Worm (Caenorhabditis elegans) whole organism, L4 larva: Measurements from ENCODE around the gene F11D11.6.

Experiments used
- D1046.2 ChIP-seq: fragments of 200-800 bp; sonication (Bioruptor generic); IDR thresholded peaks from 2 replicates; pipeline ENCODE4 v1.3.6; 2022; ENCODE audit warnings: missing genetic modification characterization, missing compliant biosample characterization
- F37D6.2 ChIP-seq: sonication (generic microtip); optimal IDR thresholded peaks from 2 replicates; lab custom pipeline; 2016; ENCODE audit warnings: mild to moderate bottlenecking, missing genetic modification characterization, missing compliant biosample characterization
- F44E2.7 ChIP-seq: fragments of 200-800 bp; sonication (Bioruptor generic); IDR thresholded peaks from 2 replicates; pipeline ENCODE4 v2.1.2; 2022; ENCODE audit warnings: missing genetic modification characterization, missing compliant biosample characterization
- T20F7.1 ChIP-seq: fragments of 200-800 bp; sonication (Bioruptor generic); optimal IDR thresholded peaks from 2 replicates; lab custom pipeline; 2018; ENCODE audit warnings: mild to moderate bottlenecking, missing genetic modification characterization, missing compliant biosample characterization
- Y105C5A.15 ChIP-seq: fragments of 200-800 bp; sonication (Bioruptor generic); IDR thresholded peaks from 2 replicates; pipeline ENCODE4 v1.3.6; 2022; ENCODE audit warnings: missing genetic modification characterization, missing compliant biosample characterization
- Y75B8A.6 ChIP-seq: fragments of 200-800 bp; sonication (Bioruptor generic); IDR thresholded peaks from 2 replicates; pipeline ENCODE4 v1.3.6; 2022; ENCODE audit warnings: missing genetic modification reagents, missing genetic modification characterization, missing compliant biosample characterization
- ZK337.2 ChIP-seq: fragments of 200-800 bp; sonication (Bioruptor generic); IDR thresholded peaks from 2 replicates; pipeline ENCODE4 v1.3.6; 2022; ENCODE audit warnings: missing genetic modification reagents, missing genetic modification characterization, missing compliant biosample characterization
- ama-1 ChIP-seq: fragments of 150-350 bp; optimal IDR thresholded peaks from 2 replicates; lab custom pipeline; 2014; ENCODE audit warnings: inconsistent platforms, mixed read lengths
- arid-1 ChIP-seq: fragments of 200-800 bp; sonication (Bioruptor generic); conservative IDR thresholded peaks from 2 replicates; pipeline ENCODE4 v1.3.6; 2022; ENCODE audit warnings: missing genetic modification reagents, missing genetic modification characterization, missing compliant biosample characterization
- ceh-20 ChIP-seq: fragments of 200-800 bp; sonication (Bioruptor generic); IDR thresholded peaks from 2 replicates; pipeline ENCODE4 v1.3.6; 2022; ENCODE audit warnings: missing genetic modification reagents, missing genetic modification characterization, missing compliant biosample characterization
- ceh-32 ChIP-seq: sonication (generic microtip); optimal IDR thresholded peaks from 2 replicates; lab custom pipeline; 2016; ENCODE audit warnings: mild to moderate bottlenecking, missing genetic modification characterization, missing compliant biosample characterization; ENCODE audit not compliant: poor library complexity
- ceh-62 ChIP-seq: sonication (generic microtip); optimal IDR thresholded peaks from 2 replicates; lab custom pipeline; 2017; ENCODE audit warnings: missing biosample characterization, missing genetic modification characterization
- ceh-82 ChIP-seq: sonication (generic microtip); optimal IDR thresholded peaks from 2 replicates; lab custom pipeline; 2017; ENCODE audit warnings: missing biosample characterization, missing genetic modification characterization
- daf-16 ChIP-seq, 3 experiments: sonication (generic microtip); optimal IDR thresholded peaks; 2 replicates each; lab custom pipeline; 2016 to 2017; ENCODE audit warnings: missing genetic modification characterization in 3 of 3, missing genetic modification reagents in 3 of 3, mild to moderate bottlenecking in 2 of 3, missing compliant biosample characterization in 2 of 3, missing biosample characterization in 1 of 3, moderate library complexity in 1 of 3
- dmd-6 ChIP-seq: fragments of 200-800 bp; sonication (Bioruptor generic); IDR thresholded peaks from 2 replicates; pipeline ENCODE4 v1.3.6; 2022; ENCODE audit warnings: missing genetic modification reagents, missing genetic modification characterization, missing compliant biosample characterization
- duxl-1 ChIP-seq: sonication (generic microtip); optimal IDR thresholded peaks from 2 replicates; lab custom pipeline; 2016; ENCODE audit warnings: mild to moderate bottlenecking, missing genetic modification characterization, moderate library complexity, missing compliant biosample characterization; ENCODE audit not compliant: poor library complexity
- dve-1 ChIP-seq: sonication (generic microtip); optimal IDR thresholded peaks from 2 replicates; lab custom pipeline; 2017; ENCODE audit warnings: antibody characterized with exemption, mild to moderate bottlenecking, missing genetic modification characterization, missing compliant biosample characterization; ENCODE audit not compliant: insufficient read depth
- hlh-11 ChIP-seq: fragments of 200-800 bp; sonication (Bioruptor generic); optimal IDR thresholded peaks from 2 replicates; lab custom pipeline; 2018; ENCODE audit warnings: mild to moderate bottlenecking, missing genetic modification characterization, missing compliant biosample characterization
- hlh-30 ChIP-seq: sonication (generic microtip); optimal IDR thresholded peaks from 2 replicates; lab custom pipeline; 2017; ENCODE audit warnings: antibody characterized with exemption, mild to moderate bottlenecking, missing genetic modification characterization, missing compliant biosample characterization; ENCODE audit not compliant: insufficient read depth
- lim-7 ChIP-seq: fragments of 200-800 bp; sonication (Bioruptor generic); IDR thresholded peaks from 2 replicates; pipeline ENCODE4 v1.3.6; 2022; ENCODE audit warnings: missing genetic modification characterization, missing compliant biosample characterization
- lin-1 ChIP-seq: fragments of 200-800 bp; sonication (Bioruptor generic); IDR thresholded peaks from 2 replicates; pipeline ENCODE4 v1.3.6; 2022; ENCODE audit warnings: missing genetic modification reagents, missing genetic modification characterization, missing compliant biosample characterization
- lin-13 ChIP-seq: fragments of 150-350 bp; optimal IDR thresholded peaks from 2 replicates; lab custom pipeline; 2014; ENCODE audit warnings: missing biosample characterization, missing genetic modification reagents, missing genetic modification characterization
- lin-38 ChIP-seq: fragments of 200-800 bp; sonication (Bioruptor generic); IDR thresholded peaks from 2 replicates; pipeline ENCODE4 v1.3.6; 2022; ENCODE audit warnings: missing genetic modification reagents, missing genetic modification characterization, missing compliant biosample characterization
- lsy-2 ChIP-seq, 2 experiments: fragments of 150-350 bp in 1 of 2; sonication (generic microtip) in 1 of 2; optimal IDR thresholded peaks; 2 replicates each; lab custom pipeline; 2014 to 2017; ENCODE audit warnings: missing biosample characterization in 2 of 2, missing genetic modification characterization in 2 of 2
- mdl-1 ChIP-seq, 2 experiments: fragments of 150-350 bp in 1 of 2; sonication (generic microtip) in 1 of 2; optimal IDR thresholded peaks; 2 replicates each; lab custom pipeline; 2014 to 2017; ENCODE audit warnings: missing biosample characterization in 2 of 2, missing genetic modification characterization in 2 of 2
- mep-1 ChIP-seq: fragments of 150-350 bp; sonication (generic microtip); optimal IDR thresholded peaks from 3 replicates; lab custom pipeline; 2014; ENCODE audit warnings: missing biosample characterization, missing genetic modification characterization
- mxl-3 ChIP-seq: fragments of 200-800 bp; sonication (Bioruptor generic); optimal IDR thresholded peaks from 2 replicates; lab custom pipeline; 2018; ENCODE audit warnings: mild to moderate bottlenecking, missing genetic modification characterization, missing compliant biosample characterization
- nhr-11 ChIP-seq: fragments of 150-350 bp; optimal IDR thresholded peaks from 2 replicates; lab custom pipeline; 2014; ENCODE audit warnings: missing biosample characterization, missing genetic modification characterization
- nhr-111 ChIP-seq: fragments of 200-800 bp; sonication (Bioruptor generic); optimal IDR thresholded peaks from 2 replicates; lab custom pipeline; 2018; ENCODE audit warnings: mild to moderate bottlenecking, missing genetic modification characterization, missing compliant biosample characterization
- nhr-28 ChIP-seq: fragments of 150-350 bp; optimal IDR thresholded peaks from 2 replicates; lab custom pipeline; 2014; ENCODE audit warnings: missing biosample characterization, missing genetic modification characterization
- nhr-41 ChIP-seq: fragments of 200-800 bp; sonication (Bioruptor generic); IDR thresholded peaks from 2 replicates; pipeline ENCODE4 v1.3.6; 2022; ENCODE audit warnings: missing genetic modification reagents, missing genetic modification characterization, missing compliant biosample characterization
- nhr-48 ChIP-seq: sonication (generic microtip); optimal IDR thresholded peaks from 2 replicates; lab custom pipeline; 2016; ENCODE audit warnings: mild to moderate bottlenecking, missing genetic modification characterization, missing compliant biosample characterization
- nhr-6 ChIP-seq: fragments of 150-350 bp; optimal IDR thresholded peaks from 2 replicates; lab custom pipeline; 2014; ENCODE audit warnings: missing biosample characterization, missing genetic modification characterization
- nhr-77 ChIP-seq: fragments of 150-350 bp; optimal IDR thresholded peaks from 2 replicates; lab custom pipeline; 2014; ENCODE audit warnings: missing biosample characterization, missing genetic modification characterization
- pha-4 ChIP-seq, 2 experiments: fragments of 150-350 bp in 1 of 2; fragments of 200-800 bp in 1 of 2; sonication (Bioruptor generic) in 1 of 2; IDR thresholded peaks in 1 of 2; optimal IDR thresholded peaks in 1 of 2; 2 replicates each; pipeline versions ENCODE4 v1.3.6 to Lab custom; 2014 to 2022; ENCODE audit warnings: missing genetic modification characterization in 2 of 2, missing genetic modification reagents in 2 of 2, missing biosample characterization in 1 of 2, missing compliant biosample characterization in 1 of 2
- php-3 ChIP-seq: fragments of 200-800 bp; sonication (Bioruptor generic); IDR thresholded peaks from 2 replicates; pipeline ENCODE4 v1.3.6; 2022; ENCODE audit warnings: missing genetic modification reagents, missing genetic modification characterization, missing compliant biosample characterization
- pqm-1 ChIP-seq: sonication (generic microtip); optimal IDR thresholded peaks from 2 replicates; lab custom pipeline; 2017; ENCODE audit warnings: missing biosample characterization, missing genetic modification characterization
- saeg-2 ChIP-seq: fragments of 200-800 bp; sonication (Bioruptor generic); IDR thresholded peaks from 2 replicates; pipeline ENCODE4 v1.3.6; 2022; ENCODE audit warnings: missing genetic modification reagents, missing genetic modification characterization, missing compliant biosample characterization
- set-16 ChIP-seq: fragments of 200-800 bp; sonication (Bioruptor generic); IDR thresholded peaks from 2 replicates; pipeline ENCODE4 v1.3.6; 2022; ENCODE audit warnings: missing genetic modification reagents, missing genetic modification characterization, missing compliant biosample characterization
- snpc-1.2 ChIP-seq: fragments of 200-800 bp; sonication (Bioruptor generic); IDR thresholded peaks from 2 replicates; pipeline ENCODE4 v1.3.6; 2022; ENCODE audit warnings: missing genetic modification reagents, missing genetic modification characterization, missing compliant biosample characterization
- unc-39 ChIP-seq: sonication (generic microtip); optimal IDR thresholded peaks from 2 replicates; lab custom pipeline; 2017; ENCODE audit warnings: missing biosample characterization, missing genetic modification characterization
- zip-2 ChIP-seq: fragments of 150-350 bp; optimal IDR thresholded peaks from 2 replicates; lab custom pipeline; 2014; ENCODE audit warnings: missing biosample characterization, missing genetic modification characterization

F11D11.6 gene

ce11 chrV:18786694-18787093 is 33.8 kb upstream of the F11D11.6 start, which contains the start of gene Y17D7B.3:
Gene Y17D7B.3 (minus strand): TSS chrV:18786794.
- TF ChIP-seq unc-39 = no peak
- no peak for TF ChIP-seq F44E2.7 (GFP tag; lab: Robert Waterston, UW)
- no peak for TF ChIP-seq nhr-6 (tag; lab: Kevin White, UChicago)
- TF ChIP-seq nhr-41 (GFP tag; lab: Robert Waterston, UW) = no peak
- no peak for TF ChIP-seq nhr-111 (GFP tag; lab: Kevin White, UChicago)

- TF ChIP-seq nhr-11 (tag; lab: Kevin White, UChicago) (no peak), saeg-2 (GFP tag; lab: Robert Waterston, UW) (no peak), F44E2.7 (GFP tag; lab: Robert Waterston, UW) (no peak), nhr-6 (tag; lab: Kevin White, UChicago) (no peak), set-16 (0 out of 2 replicates have a peak, but pooled peaks have one; percentile 9), T20F7.1 (GFP tag; lab: Kevin White, UChicago) (no peak)
Observed at ce11 chrV:18783474-18783873, 30.5 kb upstream of the F11D11.6 start, which contains the start of gene Y17D7B.10. Gene Y17D7B.10 (plus strand): TSS chrV:18783716.

ce11 chrV:18782747-18783146 is 29.8 kb upstream of the F11D11.6 start:
- TF ChIP-seq dmd-6 (GFP tag; lab: Robert Waterston, UW) = peak; percentile 87
- peak in 1 of 2 experiments; percentile 8 for TF ChIP-seq daf-16 (GFP tag; optimal IDR thresholded peaks at IDR 0.05; lab: Kevin White, UChicago)
- TF ChIP-seq daf-16 (tag; optimal IDR thresholded peaks at IDR 0.05; lab: Kevin White, UChicago) = peak; percentile 57
- TF ChIP-seq nhr-77 (tag; lab: Kevin White, UChicago) = peak; percentile 2
- TF ChIP-seq ZK337.2 (GFP tag; lab: Robert Waterston, UW) = no peak
- no peak for TF ChIP-seq lin-38
- no peak for TF ChIP-seq arid-1 (GFP tag; lab: Robert Waterston, UW)
- peak; percentile 39; the same call in 1 of the 2 replicates for TF ChIP-seq set-16
- TF ChIP-seq Y75B8A.6 (GFP tag; lab: Robert Waterston, UW) = no peak
- TF ChIP-seq mxl-3 (GFP tag; lab: Kevin White, UChicago) = no peak
- peak; percentile 58 for TF ChIP-seq pqm-1 (tag; lab: Kevin White, UChicago)
- TF ChIP-seq D1046.2 = no peak
- peak; percentile 92 for TF ChIP-seq duxl-1 (tag; lab: Kevin White, UChicago)
- TF ChIP-seq php-3 = peak; percentile 40; the same call in 1 of the 2 replicates
- TF ChIP-seq nhr-48 = peak; percentile 4
- TF ChIP-seq lsy-2 (tag; optimal IDR thresholded peaks at IDR 0.05; lab: Kevin White, UChicago) = peak in 1 of 2 experiments; percentile 40
- TF ChIP-seq dve-1 (tag; lab: Kevin White, UChicago) = peak; percentile 77
- peak; percentile 3 for TF ChIP-seq hlh-30 (tag; lab: Kevin White, UChicago)
- 0 out of 2 replicates have a peak, but pooled peaks have one; percentile 20 for TF ChIP-seq ceh-20
- no peak for TF ChIP-seq lim-7 (GFP tag; lab: Robert Waterston, UW)
- TF ChIP-seq hlh-11 (tag; lab: Kevin White, UChicago) = peak; percentile 79
- peak; percentile 25 for TF ChIP-seq mep-1 (tag; lab: Kevin White, UChicago)
- peak; percentile 71 for TF ChIP-seq nhr-28
- no peak for TF ChIP-seq ceh-82 (tag; lab: Kevin White, UChicago)
- TF ChIP-seq mdl-1 (tag; optimal IDR thresholded peaks at IDR 0.05; lab: Kevin White, UChicago) = no peak
- no peak for TF ChIP-seq Y105C5A.15 (GFP tag; lab: Robert Waterston, UW)
- TF ChIP-seq unc-39 = no peak
- TF ChIP-seq, all 104 proteins: peak for 15

ce11 chrV:18780605-18781004 is 27.7 kb upstream of the F11D11.6 start:
- TF ChIP-seq lim-7 (GFP tag; lab: Robert Waterston, UW) (no peak), lin-38 (0 out of 2 replicates have a peak, but pooled peaks have one; percentile 12), daf-16 (GFP tag; optimal IDR thresholded peaks at IDR 0.05; lab: Kevin White, UChicago) (no peak), daf-16 (tag; optimal IDR thresholded peaks at IDR 0.05; lab: Kevin White, UChicago) (no peak), dmd-6 (GFP tag; lab: Robert Waterston, UW) (no peak), php-3 (no peak), ceh-32 (tag; lab: Kevin White, UChicago) (no peak), F37D6.2 (tag; lab: Kevin White, UChicago) (no peak), ceh-62 (no peak), mep-1 (tag; lab: Kevin White, UChicago) (no peak), snpc-1.2 (GFP tag; lab: Robert Waterston, UW) (no peak), lin-1 (GFP tag; lab: Robert Waterston, UW) (no peak), ama-1 (lab: Kevin White, UChicago) (no peak), zip-2 (tag; lab: Kevin White, UChicago) (no peak), mdl-1 (tag; optimal IDR thresholded peaks at IDR 0.05; lab: Kevin White, UChicago) (no peak), lin-13 (GFP tag; lab: Kevin White, UChicago) (peak; percentile 49), saeg-2 (GFP tag; lab: Robert Waterston, UW) (no peak), pha-4 (GFP tag; IDR thresholded peaks at IDR 0.05; lab: Robert Waterston, UW) (0 out of 2 replicates have a peak, but pooled peaks have one; percentile 31), pha-4 (tag; optimal IDR thresholded peaks at IDR 0.05; lab: Kevin White, UChicago) (no peak)
